Worm (Caenorhabditis elegans) whole organism, early embryonic: Measurements from ENCODE around the gene F25A2.1.

ENCODE experiments used
- B0310.2 ChIP-seq: sonication (generic microtip); optimal IDR thresholded peaks from 2 replicates; lab custom pipeline; 2016; ENCODE audit warnings: mild to moderate bottlenecking, missing genetic modification characterization, missing compliant biosample characterization
- F13C5.2 ChIP-seq: sonication (generic microtip); optimal IDR thresholded peaks from 2 replicates; lab custom pipeline; 2017; ENCODE audit warnings: mild to moderate bottlenecking, missing genetic modification characterization, inconsistent platforms, missing compliant biosample characterization
- aly-1 ChIP-seq: sonication (generic microtip); optimal IDR thresholded peaks from 2 replicates; lab custom pipeline; 2016; ENCODE audit warnings: missing genetic modification characterization, missing compliant biosample characterization
- ama-1 ChIP-seq: fragments of 150-350 bp; optimal IDR thresholded peaks from 2 replicates; lab custom pipeline; 2014
- ceh-36 ChIP-seq: sonication (generic microtip); optimal IDR thresholded peaks from 2 replicates; lab custom pipeline; 2016; ENCODE audit warnings: missing genetic modification characterization, inconsistent platforms, missing compliant biosample characterization
- ets-7 ChIP-seq: sonication (generic microtip); optimal IDR thresholded peaks from 2 replicates; lab custom pipeline; 2016; ENCODE audit warnings: missing genotype, missing genetic modification characterization, missing compliant biosample characterization
- flt-1 ChIP-seq: fragments of 200-800 bp; sonication (Bioruptor generic); IDR thresholded peaks from 2 replicates; pipeline ENCODE4 v1.3.6; 2022; ENCODE audit warnings: missing genetic modification characterization, missing compliant biosample characterization
- hnd-1 ChIP-seq: sonication (generic microtip); optimal IDR thresholded peaks from 2 replicates; lab custom pipeline; 2016; ENCODE audit warnings: missing genetic modification characterization, missing compliant biosample characterization
- scrt-1 ChIP-seq: fragments of 200-800 bp; sonication (Bioruptor generic); IDR thresholded peaks from 2 replicates; pipeline ENCODE4 v1.3.6; 2022; ENCODE audit warnings: missing genetic modification characterization, missing compliant biosample characterization
- sea-1 ChIP-seq: fragments of 200-800 bp; sonication (Bioruptor generic); conservative IDR thresholded peaks from 2 replicates; pipeline ENCODE4 v1.3.6; 2022; ENCODE audit warnings: missing genetic modification characterization, missing compliant biosample characterization
- tbx-11 ChIP-seq: fragments of 200-800 bp; sonication (Bioruptor generic); IDR thresholded peaks from 2 replicates; pipeline ENCODE4 v1.3.6; 2022; ENCODE audit warnings: missing genetic modification characterization, missing compliant biosample characterization
- tbx-37 ChIP-seq: fragments of 200-800 bp; sonication (Bioruptor generic); conservative IDR thresholded peaks from 2 replicates; pipeline ENCODE4 v1.3.6; 2022; ENCODE audit warnings: missing genetic modification reagents, missing genetic modification characterization, missing compliant biosample characterization

DNA sequence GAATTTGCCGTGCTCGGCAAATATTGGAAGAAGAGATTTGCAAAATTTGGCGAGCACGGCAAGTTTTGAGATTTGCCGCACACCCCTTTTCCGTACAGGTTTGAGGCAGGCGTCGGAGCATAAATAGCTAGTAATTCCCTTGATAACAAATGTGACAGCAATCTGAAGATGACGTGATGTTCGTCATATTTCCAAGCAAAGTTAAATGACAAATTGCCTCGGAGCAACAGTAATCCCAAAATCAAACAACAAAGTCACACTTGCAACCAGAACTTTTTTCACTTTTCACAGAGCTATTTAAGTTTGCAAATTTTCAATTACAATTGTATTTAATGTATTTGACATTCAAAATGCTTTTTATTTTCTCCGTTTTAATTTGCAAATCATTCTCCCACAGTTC, at the start of gene F25A2.1:
- TF ChIP-seq F13C5.2 (tag; lab: Kevin White, UChicago) (no peak), tbx-37 (GFP tag; lab: Robert Waterston, UW) (no peak), tbx-11 (GFP tag; lab: Robert Waterston, UW) (no peak), ama-1 (no peak), ceh-36 (tag; lab: Kevin White, UChicago) (no peak), flt-1 (GFP tag; lab: Robert Waterston, UW) (no peak), hnd-1 (tag; lab: Kevin White, UChicago) (no peak), sea-1 (GFP tag; lab: Robert Waterston, UW) (no peak), B0310.2 (tag; lab: Kevin White, UChicago) (no peak), ets-7 (no peak), scrt-1 (GFP tag; lab: Robert Waterston, UW) (no peak), aly-1 (tag; lab: Kevin White, UChicago) (no peak)
